Worm (Caenorhabditis elegans): Measurements from ENCODE around the gene tbp-1.
A peak's percentile ranks its signal among the peaks of the same experiment; 100 is the strongest.

The tbp-1 gene

ce11 chrIII:7369394-7370024 is 14.3 kb upstream of the tbp-1 start (continued):
- TF ChIP-seq pha-4 (GFP tag; IDR thresholded peaks at IDR 0.05) (no peak), pha-4 (tag; optimal IDR thresholded peaks at IDR 0.05) (no peak), daf-8 (GFP tag; IDR thresholded peaks at IDR 0.05) (no peak), daf-16 (GFP tag; optimal IDR thresholded peaks at IDR 0.05) (no peak), daf-16 (tag; optimal IDR thresholded peaks at IDR 0.05) (peak; percentile 33), jun-1 (tag; optimal IDR thresholded peaks at IDR 0.05) (no peak), snpc-1.2 (GFP tag; IDR thresholded peaks at IDR 0.05) (peak; percentile 40; the same call in 1 of the 2 replicates), T26A8.4 (GFP tag; IDR thresholded peaks at IDR 0.05) (peak; percentile 81; the same call in 1 of the 2 replicates), hlh-30 (tag; optimal IDR thresholded peaks at IDR 0.05; ENCODE audit: insufficient read depth) (no peak), lin-38 (GFP tag; IDR thresholded peaks at IDR 0.05) (no peak), F37D6.2 (tag; optimal IDR thresholded peaks at IDR 0.05) (no peak), mxl-2 (GFP tag; conservative IDR thresholded peaks at IDR 0.05) (no peak), lin-13 (GFP tag; optimal IDR thresholded peaks at IDR 0.05) (no peak), cey-2 (tag; optimal IDR thresholded peaks at IDR 0.05; ENCODE audit: borderline replicate concordance, insufficient read depth) (no peak), ctbp-1 (GFP tag; IDR thresholded peaks at IDR 0.05) (no peak), ces-1 (GFP tag; optimal IDR thresholded peaks at IDR 0.05) (no peak), ZK546.5 (tag; optimal IDR thresholded peaks at IDR 0.05) (no peak)

ce11 chrIII:7370569-7370968 is 13.3 kb upstream of the tbp-1 start:
- TF ChIP-seq Y105C5A.15 (GFP tag; IDR thresholded peaks at IDR 0.05) (no peak), unc-62 (GFP tag; optimal IDR thresholded peaks at IDR 0.05 in 1 of 2) (peak in 1 of 2 experiments; percentile 98), unc-62 (tag; optimal IDR thresholded peaks at IDR 0.05) (no peak)

ce11 chrIII:7373802-7374435 is 9.9 kb upstream of the tbp-1 start:
- TF ChIP-seq arid-1 (GFP tag; conservative IDR thresholded peaks at IDR 0.05) (0 out of 2 replicates have a peak, but pooled peaks have one; percentile 14), T26A8.4 (GFP tag; IDR thresholded peaks at IDR 0.05) (peak; percentile 90), egl-43 (GFP tag; IDR thresholded peaks at IDR 0.05) (0 out of 2 replicates have a peak, but pooled peaks have one; percentile 22), ctbp-1 (GFP tag; IDR thresholded peaks at IDR 0.05) (0 out of 2 replicates have a peak, but pooled peaks have one; percentile 19), nhr-42 (GFP tag; IDR thresholded peaks at IDR 0.05) (0 out of 2 replicates have a peak, but pooled peaks have one; percentile 37), saeg-2 (GFP tag; IDR thresholded peaks at IDR 0.05) (no peak)

DNA sequence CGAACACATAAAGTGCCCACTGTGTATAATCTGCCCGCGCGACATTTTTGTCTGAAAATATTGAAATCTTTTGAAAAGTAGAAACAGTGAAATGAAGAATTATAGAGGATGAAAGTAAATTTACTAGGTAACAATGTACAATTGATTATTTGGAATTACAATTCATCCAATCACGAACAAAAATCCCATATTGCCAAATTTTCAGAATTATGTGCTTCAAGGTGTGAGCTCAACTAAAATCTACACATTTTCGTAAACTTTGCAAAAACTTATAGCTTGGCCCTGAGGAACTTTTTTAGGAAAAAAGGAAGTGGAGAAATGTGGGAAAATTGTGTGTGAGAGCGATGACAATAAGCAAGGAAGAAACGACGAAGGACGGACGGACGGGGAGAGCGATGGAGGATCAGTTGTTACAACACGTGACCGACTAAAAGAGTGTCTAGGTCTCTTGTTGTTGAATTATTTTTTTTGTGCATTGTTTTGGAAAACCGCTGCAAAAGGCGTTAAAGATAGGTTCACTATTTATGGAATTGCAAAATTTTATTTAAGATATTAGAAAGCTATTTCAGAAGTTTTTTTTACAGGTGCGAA is 9.1 kb upstream of the tbp-1 start, which contains the start of gene mml-1:
mml-1 (minus strand) TSS at position 51 of the 591 bp plus-strand sequence.
- TF ChIP-seq pha-4 (GFP tag; IDR thresholded peaks at IDR 0.05) (no peak), pha-4 (tag; optimal IDR thresholded peaks at IDR 0.05) (no peak), tra-1 (GFP tag; IDR thresholded peaks at IDR 0.05) (no peak), unc-62 (GFP tag; optimal IDR thresholded peaks at IDR 0.05 in 1 of 2) (peak in 1 of 2 experiments; percentile 24), unc-62 (tag; optimal IDR thresholded peaks at IDR 0.05) (no peak), lin-38 (GFP tag; IDR thresholded peaks at IDR 0.05) (0 out of 2 replicates have a peak, but pooled peaks have one; percentile 11), nhr-111 (GFP tag; optimal IDR thresholded peaks at IDR 0.05) (no peak), F37D6.2 (tag; optimal IDR thresholded peaks at IDR 0.05) (no peak), mep-1 (tag; optimal IDR thresholded peaks at IDR 0.05) (peak; percentile 9), dmd-6 (GFP tag; IDR thresholded peaks at IDR 0.05) (peak; percentile 12; the same call in 1 of the 2 replicates), hlh-11 (tag; optimal IDR thresholded peaks at IDR 0.05) (peak; percentile 37), daf-16 (GFP tag; optimal IDR thresholded peaks at IDR 0.05) (no peak), daf-16 (tag; optimal IDR thresholded peaks at IDR 0.05) (peak; percentile 3), madf-5 (GFP tag; IDR thresholded peaks at IDR 0.05) (no peak), lsy-2 (tag; optimal IDR thresholded peaks at IDR 0.05) (peak in 1 of 2 experiments; percentile 15), zfp-3 (GFP tag; conservative IDR thresholded peaks at IDR 0.05) (0 out of 2 replicates have a peak, but pooled peaks have one; percentile 11), T26A8.4 (GFP tag; IDR thresholded peaks at IDR 0.05) (peak; percentile 20; the same call in 1 of the 2 replicates), hlh-30 (tag; optimal IDR thresholded peaks at IDR 0.05; ENCODE audit: insufficient read depth) (peak; percentile 87)
